Fruit fly (Drosophila melanogaster) whole organism, wandering third instar larva: ENCODE measurements around the gene RpL37A.

Experiments
- Dfd ChIP-seq: fragments of >200 bp; optimal IDR thresholded peaks from 2 replicates; lab custom pipeline; 2017; ENCODE audit warnings: missing biosample characterization, missing genetic modification characterization
- Dif ChIP-seq: fragments of 200-275, 200-300 bp; sonication (Bioruptor generic); optimal IDR thresholded peaks from 2 replicates; lab custom pipeline; 2018; ENCODE audit warnings: missing biosample characterization, missing genetic modification characterization; ENCODE audit not compliant: partially characterized antibody
- GATAd ChIP-seq: sonication (Bioruptor generic); optimal IDR thresholded peaks from 2 replicates; lab custom pipeline; 2016; ENCODE audit warnings: missing biosample characterization, missing genetic modification characterization
- HLH106 ChIP-seq: fragments of 200-800 bp; optimal IDR thresholded peaks from 3 replicates; lab custom pipeline; 2019; ENCODE audit warnings: missing biosample characterization, mild to moderate bottlenecking, missing genetic modification characterization, moderate library complexity
- Hr78 ChIP-seq: fragments of >200 bp; optimal IDR thresholded peaks from 2 replicates; lab custom pipeline; 2017; ENCODE audit warnings: missing biosample characterization, missing genetic modification characterization
- Hr83 ChIP-seq: fragments of 200-300 bp; sonication (Bioruptor generic); optimal IDR thresholded peaks from 2 replicates; lab custom pipeline; 2016; ENCODE audit warnings: missing biosample characterization, mild to moderate bottlenecking, missing genetic modification characterization, moderate library complexity; ENCODE audit not compliant: poor library complexity, severe bottlenecking
- Jra ChIP-seq: sonication (Bioruptor generic); optimal IDR thresholded peaks from 2 replicates; lab custom pipeline; 2016; ENCODE audit warnings: missing biosample characterization, missing genetic modification characterization
- Myc ChIP-seq: fragments of >200 bp; optimal IDR thresholded peaks from 2 replicates; lab custom pipeline; 2017
- N ChIP-seq: fragments of >200 bp; optimal IDR thresholded peaks from 2 replicates; lab custom pipeline; 2018; ENCODE audit warnings: missing biosample characterization, missing external identifiers, missing genetic modification characterization
- Rel ChIP-seq, 2 experiments: fragments of 200-800 bp; sonication (Bioruptor generic) in 1 of 2; optimal IDR thresholded peaks; 2 replicates in 1 of 2; 3 replicates in 1 of 2; lab custom pipeline; 2016 to 2019; ENCODE audit warnings: mild to moderate bottlenecking in 2 of 2, missing biosample characterization in 2 of 2, missing genetic modification characterization in 2 of 2, moderate library complexity in 1 of 2
- Sp1 ChIP-seq: fragments of 200-800 bp; sonication (Bioruptor generic); optimal IDR thresholded peaks from 3 replicates; lab custom pipeline; 2019; ENCODE audit warnings: missing biosample characterization, mild to moderate bottlenecking, missing genetic modification characterization, moderate library complexity
- Vsx2 ChIP-seq: fragments of 200-300, 225-300 bp; sonication (Bioruptor generic); optimal IDR thresholded peaks from 2 replicates; lab custom pipeline; 2018; ENCODE audit warnings: missing biosample characterization, missing genetic modification characterization; ENCODE audit not compliant: partially characterized antibody
- dl ChIP-seq, 2 experiments: fragments of 175-275, 200-275 bp in 1 of 2; fragments of 200-275 bp in 1 of 2; sonication (Bioruptor generic); optimal IDR thresholded peaks; lab custom pipeline; 2018; ENCODE audit warnings: mild to moderate bottlenecking in 2 of 2, missing biosample characterization in 2 of 2, missing genetic modification characterization in 2 of 2, moderate library complexity in 2 of 2; ENCODE audit not compliant: partially characterized antibody in 2 of 2, insufficient read depth in 1 of 2
- dmrt93B ChIP-seq: fragments of 200-800 bp; sonication (Bioruptor generic); optimal IDR thresholded peaks from 2 replicates; lab custom pipeline; 2018; ENCODE audit warnings: missing biosample characterization, mild to moderate bottlenecking, missing genetic modification characterization
- dsf ChIP-seq: sonication (Bioruptor generic); optimal IDR thresholded peaks from 2 replicates; lab custom pipeline; 2016; ENCODE audit warnings: missing biosample characterization, missing genetic modification characterization, borderline replicate concordance
- ey ChIP-seq: fragments of 200-800 bp; sonication (Bioruptor generic); optimal IDR thresholded peaks from 2 replicates; lab custom pipeline; 2016; ENCODE audit warnings: missing biosample characterization, missing genetic modification characterization
- foxo ChIP-seq, 2 experiments: fragments of 200-800 bp; sonication (Bioruptor generic); optimal IDR thresholded peaks; 2 replicates in 1 of 2; 3 replicates in 1 of 2; lab custom pipeline; 2016 to 2017; ENCODE audit warnings: missing biosample characterization in 2 of 2, missing genetic modification characterization in 2 of 2
- fru ChIP-seq: fragments of 200-800 bp; sonication (Bioruptor generic); optimal IDR thresholded peaks from 3 replicates; lab custom pipeline; 2016; ENCODE audit warnings: missing biosample characterization, mild to moderate bottlenecking, missing genetic modification characterization
- h ChIP-seq: fragments of 200-800 bp; sonication (Bioruptor generic); optimal IDR thresholded peaks from 3 replicates; lab custom pipeline; 2016; ENCODE audit warnings: missing biosample characterization, mild to moderate bottlenecking, missing genetic modification characterization
- jim ChIP-seq: fragments of 175-275, 200-325 bp; sonication (Bioruptor generic); optimal IDR thresholded peaks from 2 replicates; lab custom pipeline; 2016; ENCODE audit warnings: missing biosample characterization, mild to moderate bottlenecking, missing genetic modification characterization
- pan ChIP-seq: fragments of >200 bp; optimal IDR thresholded peaks from 2 replicates; lab custom pipeline; 2017
- psq ChIP-seq: fragments of 200-800 bp; sonication (Bioruptor generic); optimal IDR thresholded peaks from 3 replicates; lab custom pipeline; 2017; ENCODE audit warnings: missing biosample characterization, mild to moderate bottlenecking, missing genetic modification characterization, moderate library complexity
- rgr ChIP-seq: fragments of 200-800 bp; sonication (Bioruptor generic); optimal IDR thresholded peaks from 3 replicates; lab custom pipeline; 2016; ENCODE audit warnings: missing biosample characterization, mild to moderate bottlenecking, missing genetic modification characterization
- sv ChIP-seq: fragments of 200-800 bp; sonication (Bioruptor generic); optimal IDR thresholded peaks from 3 replicates; lab custom pipeline; 2016; ENCODE audit warnings: missing biosample characterization, missing genetic modification characterization
- tai ChIP-seq: sonication (Bioruptor generic); optimal IDR thresholded peaks from 2 replicates; lab custom pipeline; 2016; ENCODE audit warnings: missing biosample characterization, missing genetic modification characterization
- woc ChIP-seq: sonication (Bioruptor generic); optimal IDR thresholded peaks from 2 replicates; lab custom pipeline; 2016; ENCODE audit warnings: missing biosample characterization, mild to moderate bottlenecking, missing genetic modification characterization

Gene RpL37A

DNA sequence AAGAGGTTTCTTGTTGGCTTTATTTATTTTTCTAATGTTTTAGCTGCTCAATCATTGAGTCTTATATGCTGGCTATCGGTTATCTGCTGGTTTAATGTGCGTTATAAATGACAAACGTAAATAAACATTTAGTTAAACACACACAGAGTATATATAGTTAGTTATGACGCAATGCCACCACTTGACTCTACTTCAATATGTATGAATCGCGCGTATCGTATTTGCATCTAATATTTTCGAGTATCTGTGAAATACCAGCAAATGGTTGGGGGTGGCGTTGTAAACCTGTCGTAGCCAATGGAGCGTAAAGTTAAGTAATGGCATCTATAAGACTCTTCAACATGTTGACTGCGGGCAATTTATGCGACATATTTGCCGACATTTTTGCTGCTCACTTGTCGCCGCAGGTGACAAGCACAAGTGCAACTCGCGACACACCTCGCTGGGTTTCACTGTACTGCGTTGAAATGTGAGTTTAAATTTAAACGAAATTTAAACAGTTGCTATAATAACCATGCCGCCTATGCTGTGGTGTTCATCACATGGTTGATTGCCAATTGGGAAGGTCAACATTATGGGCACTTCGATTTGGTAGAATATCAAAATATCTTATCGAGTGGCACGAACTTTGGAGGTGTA, 42.8 kb downstream of the RpL37A start:
- TF ChIP-seq Jra (GFP tag; lab: Kevin White, UChicago) (no peak), Hr78 (GFP tag; lab: Kevin White, UChicago) (no peak), Dfd (GFP tag; lab: Kevin White, UChicago) (no peak), tai (no peak), Rel (GFP tag; optimal IDR thresholded peaks at IDR 0.05; lab: Kevin White, UChicago) (no peak), Rel (tag; optimal IDR thresholded peaks at IDR 0.05; lab: Kevin White, UChicago) (no peak), HLH106 (tag; lab: Kevin White, UChicago) (no peak), Hr83 (GFP tag; lab: Kevin White, UChicago) (no peak), psq (GFP tag; lab: Kevin White, UChicago) (no peak)
- TF ChIP-seq, all 38 proteins: peak for 0

DNA sequence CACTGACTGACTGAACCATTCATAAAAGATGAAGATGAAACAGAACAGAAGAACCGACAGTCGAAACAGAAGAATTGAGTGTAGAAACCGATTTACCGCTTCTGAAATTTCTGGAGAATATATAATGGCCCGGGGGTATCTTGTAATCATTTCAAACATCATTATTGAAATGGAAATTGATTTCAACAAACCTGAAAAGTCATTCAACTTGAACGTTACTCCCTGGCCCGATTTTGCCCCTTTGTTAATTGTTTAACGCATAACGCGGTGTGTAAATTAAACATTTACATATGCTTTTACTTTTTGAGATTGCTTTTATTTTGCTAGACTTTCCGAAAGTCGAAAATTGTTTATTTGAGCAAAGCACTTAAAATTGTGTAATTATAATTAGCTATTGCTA, 44.1 kb downstream of the RpL37A start:
- TF ChIP-seq pan: no peak
- TF ChIP-seq h (GFP tag; lab: Kevin White, UChicago): no peak
- no peak for TF ChIP-seq sv (GFP tag; lab: Kevin White, UChicago)
- no peak for TF ChIP-seq Hr83 (GFP tag; lab: Kevin White, UChicago)
- no peak for TF ChIP-seq woc (GFP tag; lab: Kevin White, UChicago)
- TF ChIP-seq foxo (GFP tag; optimal IDR thresholded peaks at IDR 0.05; lab: Kevin White, UChicago): no peak
- no peak for TF ChIP-seq dl (GFP tag; optimal IDR thresholded peaks at IDR 0.05; lab: Kevin White, UChicago; ENCODE audit: insufficient read depth in 1 of 2, partially characterized antibody in 2 of 2)
- no peak for TF ChIP-seq Dif (GFP tag; lab: Kevin White, UChicago)
- TF ChIP-seq Dfd (GFP tag; lab: Kevin White, UChicago): no peak
- TF ChIP-seq N (GFP tag; lab: Kevin White, UChicago): no peak
- no peak for TF ChIP-seq dmrt93B (GFP tag; lab: Kevin White, UChicago)
- TF ChIP-seq Myc (lab: Kevin White, UChicago): no peak
- no peak for TF ChIP-seq jim (GFP tag; lab: Kevin White, UChicago)

DNA sequence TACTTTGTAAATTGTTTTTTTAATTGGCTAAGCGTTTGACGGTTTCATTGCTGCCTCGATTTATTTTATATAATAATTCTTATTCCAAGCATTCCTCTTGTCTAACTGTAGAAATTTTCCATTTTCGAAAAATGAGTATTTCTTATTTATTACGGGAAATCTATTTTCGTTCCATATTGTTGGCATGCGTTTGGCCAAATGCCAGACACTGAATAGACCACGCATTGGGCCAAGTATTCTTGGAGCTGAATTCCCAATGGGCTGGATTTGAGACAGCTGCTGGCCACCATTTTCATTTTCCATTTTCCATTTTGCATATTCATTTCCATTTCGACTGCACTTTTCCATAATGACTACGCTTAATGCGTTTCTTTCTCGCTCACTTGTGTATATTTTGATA, 45.7 kb downstream of the RpL37A start:
- TF ChIP-seq rgr (GFP tag; lab: Kevin White, UChicago): no peak
- no peak for TF ChIP-seq Jra (GFP tag; lab: Kevin White, UChicago)
- no peak for TF ChIP-seq Hr83 (GFP tag; lab: Kevin White, UChicago)
- no peak for TF ChIP-seq fru

dm6 chr2L:5117054-5117453, 46.3 kb downstream of the RpL37A start:
- no peak for TF ChIP-seq rgr (GFP tag; lab: Kevin White, UChicago)
- TF ChIP-seq foxo (GFP tag; optimal IDR thresholded peaks at IDR 0.05; lab: Kevin White, UChicago): peak in 1 of 2 experiments; percentile 7
- TF ChIP-seq Sp1 (GFP tag; lab: Kevin White, UChicago): peak; percentile 8
- TF ChIP-seq, all 38 proteins: peak for 2

DNA sequence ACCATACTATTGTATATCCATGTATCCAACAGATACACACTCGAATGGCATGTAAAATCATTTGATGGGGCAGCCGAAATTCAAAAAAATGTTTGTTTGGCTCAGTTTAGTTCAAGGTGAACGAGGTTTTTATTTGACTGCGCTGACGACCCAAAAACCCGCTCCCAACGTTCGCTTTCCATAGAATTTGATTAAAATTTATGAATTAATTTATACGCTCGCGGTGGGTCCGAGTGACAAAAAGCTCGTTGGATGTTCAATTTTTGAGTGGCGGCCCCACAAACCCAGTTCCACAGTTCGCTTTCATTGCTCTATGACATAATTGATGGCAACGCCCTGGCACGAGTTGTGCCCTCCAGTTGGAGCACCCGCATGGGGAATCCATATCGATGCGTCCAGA, 48.9 kb downstream of the RpL37A start:
- TF ChIP-seq Sp1 (GFP tag; lab: Kevin White, UChicago): no peak
- TF ChIP-seq h (GFP tag; lab: Kevin White, UChicago): no peak
- TF ChIP-seq Hr83 (GFP tag; lab: Kevin White, UChicago): no peak
- no peak for TF ChIP-seq GATAd (GFP tag; lab: Kevin White, UChicago)
- TF ChIP-seq ey (GFP tag; lab: Kevin White, UChicago): no peak
- TF ChIP-seq Hr78 (GFP tag; lab: Kevin White, UChicago): no peak
- no peak for TF ChIP-seq Vsx2 (GFP tag; lab: Kevin White, UChicago)
- TF ChIP-seq HLH106 (tag; lab: Kevin White, UChicago): no peak
- no peak for TF ChIP-seq dsf (GFP tag; lab: Kevin White, UChicago)
- no peak for TF ChIP-seq woc (GFP tag; lab: Kevin White, UChicago)
- no peak for TF ChIP-seq N (GFP tag; lab: Kevin White, UChicago)
